Worm (Caenorhabditis elegans) whole organism, mixed stage, embryonic: ENCODE data around the gene morc-1.

Source experiments
- M03D4.4 ChIP-seq: sonication (generic microtip); optimal IDR thresholded peaks from 2 replicates; lab custom pipeline; 2017; ENCODE audit warnings: mild to moderate bottlenecking, missing genetic modification characterization, missing compliant biosample characterization
- blmp-1 ChIP-seq: fragments of 150-350 bp; optimal IDR thresholded peaks from 2 replicates; lab custom pipeline; 2014; ENCODE audit warnings: missing biosample characterization, missing genetic modification characterization
- ceh-39 ChIP-seq: fragments of 150-350 bp; optimal IDR thresholded peaks from 2 replicates; lab custom pipeline; 2014; ENCODE audit warnings: missing biosample characterization, missing genetic modification characterization
- ceh-43 ChIP-seq: fragments of 200-800 bp; sonication (Bioruptor generic); optimal IDR thresholded peaks from 2 replicates; lab custom pipeline; 2018; ENCODE audit warnings: mild to moderate bottlenecking, missing genetic modification characterization, moderate library complexity, missing compliant biosample characterization
- ces-1 ChIP-seq: fragments of 150-350 bp; optimal IDR thresholded peaks from 2 replicates; lab custom pipeline; 2014; ENCODE audit warnings: missing biosample characterization, missing genetic modification reagents, missing genetic modification characterization
- drap-1 ChIP-seq: fragments of 200-800 bp; sonication (Bioruptor generic); optimal IDR thresholded peaks from 3 replicates; lab custom pipeline; 2018; ENCODE audit warnings: mild to moderate bottlenecking, missing genetic modification characterization, missing compliant biosample characterization
- elt-1 ChIP-seq: sonication (generic microtip); optimal IDR thresholded peaks from 2 replicates; lab custom pipeline; 2017; ENCODE audit warnings: missing genetic modification characterization, mild to moderate bottlenecking, missing compliant biosample characterization, antibody characterized with exemption, moderate library complexity, borderline replicate concordance; ENCODE audit not compliant: insufficient read depth
- flh-1 ChIP-seq: fragments of 200-800 bp; sonication (Bioruptor generic); optimal IDR thresholded peaks from 2 replicates; lab custom pipeline; 2018; ENCODE audit warnings: mild to moderate bottlenecking, missing genetic modification characterization, moderate library complexity, missing compliant biosample characterization
- ham-2 ChIP-seq: fragments of 200-800 bp; sonication (Bioruptor generic); optimal IDR thresholded peaks from 2 replicates; lab custom pipeline; 2018; ENCODE audit warnings: mild to moderate bottlenecking, missing genetic modification characterization, missing compliant biosample characterization
- lsy-2 ChIP-seq: fragments of 150-350 bp; optimal IDR thresholded peaks from 2 replicates; lab custom pipeline; 2014; ENCODE audit warnings: missing biosample characterization, missing genetic modification characterization
- nhr-2 ChIP-seq: fragments of 150-350 bp; optimal IDR thresholded peaks from 2 replicates; lab custom pipeline; 2014; ENCODE audit warnings: missing biosample characterization, missing genetic modification characterization
- nhr-237 ChIP-seq: fragments of 150-350 bp; optimal IDR thresholded peaks from 2 replicates; lab custom pipeline; 2014; ENCODE audit warnings: missing biosample characterization, missing genetic modification characterization
- sem-2 ChIP-seq: fragments of 200-800 bp; sonication (Bioruptor generic); optimal IDR thresholded peaks from 2 replicates; lab custom pipeline; 2018; ENCODE audit warnings: mild to moderate bottlenecking, missing genetic modification characterization, missing compliant biosample characterization
- snpc-4 ChIP-seq: fragments of 150-350 bp; optimal IDR thresholded peaks from 2 replicates; lab custom pipeline; 2014; ENCODE audit warnings: missing biosample characterization, missing genetic modification characterization
- sptf-1 ChIP-seq: sonication (generic microtip); optimal IDR thresholded peaks from 2 replicates; lab custom pipeline; 2017; ENCODE audit warnings: mild to moderate bottlenecking, missing genetic modification characterization, moderate library complexity, missing compliant biosample characterization
- tbx-8 ChIP-seq: fragments of 200-800 bp; sonication (Bioruptor generic); optimal IDR thresholded peaks from 2 replicates; lab custom pipeline; 2018; ENCODE audit warnings: mild to moderate bottlenecking, missing genetic modification characterization, moderate library complexity, missing compliant biosample characterization
- unc-39 ChIP-seq: fragments of 150-350 bp; optimal IDR thresholded peaks from 2 replicates; lab custom pipeline; 2014; ENCODE audit warnings: missing biosample characterization, missing genetic modification characterization
- zip-8 ChIP-seq: fragments of 150-350 bp; optimal IDR thresholded peaks from 2 replicates; lab custom pipeline; 2014; ENCODE audit warnings: missing biosample characterization, missing genetic modification characterization

Gene morc-1

DNA sequence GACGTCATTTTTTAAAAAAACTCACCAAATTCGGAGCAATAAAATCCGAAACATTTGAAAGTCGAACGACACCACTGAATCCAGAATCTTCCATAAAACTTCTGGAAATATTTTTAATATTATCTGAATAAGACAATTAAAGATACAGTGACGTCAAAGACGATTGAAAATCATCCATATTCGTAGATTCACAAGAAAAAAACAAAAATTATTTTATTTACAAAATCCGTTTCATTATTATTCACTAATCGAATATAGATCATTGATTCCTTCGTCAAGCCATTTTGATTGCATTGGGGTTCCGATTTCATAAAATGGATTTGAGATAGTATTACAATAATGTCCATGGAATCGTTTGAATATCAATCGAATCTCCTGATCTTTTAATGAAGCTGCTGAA is 48.0 kb downstream of the morc-1 start, which contains the start of gene oxy-4:
oxy-4 (minus strand) TSS at position 101 of the 400 bp plus-strand sequence.
- TF ChIP-seq ceh-39: no peak
- no peak for TF ChIP-seq M03D4.4
- no peak for TF ChIP-seq zip-8 (tag; lab: Kevin White, UChicago)

DNA sequence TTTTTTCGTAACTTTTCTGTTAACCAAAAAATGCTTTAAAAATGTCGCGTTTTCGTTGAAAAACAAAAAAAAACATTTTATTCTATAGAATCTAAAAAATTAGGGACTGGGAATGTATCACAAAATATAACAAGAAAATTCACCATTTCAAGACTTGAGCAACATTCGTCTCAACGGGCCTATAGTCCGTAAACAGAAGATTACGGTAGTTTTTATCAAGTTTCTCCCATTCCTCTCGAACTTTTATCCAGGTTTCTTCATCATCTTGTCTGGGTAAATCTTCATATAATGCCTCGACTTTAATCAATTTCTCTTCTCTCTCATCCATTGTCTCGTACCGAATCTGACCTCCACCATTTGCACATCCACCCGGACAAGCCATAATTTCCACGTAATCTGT is 51.3 kb downstream of the morc-1 start:
- TF ChIP-seq flh-1 (no peak), unc-39 (tag; lab: Kevin White, UChicago) (no peak), ces-1 (no peak), sptf-1 (tag; lab: Kevin White, UChicago) (no peak), ham-2 (GFP tag; lab: Kevin White, UChicago) (no peak), sem-2 (GFP tag; lab: Kevin White, UChicago) (no peak), ceh-43 (GFP tag; lab: Kevin White, UChicago) (no peak), blmp-1 (tag; lab: Kevin White, UChicago) (no peak), nhr-2 (tag; lab: Kevin White, UChicago) (no peak), nhr-237 (tag; lab: Kevin White, UChicago) (no peak), ceh-39 (no peak), snpc-4 (tag; lab: Kevin White, UChicago) (no peak), lsy-2 (tag; lab: Kevin White, UChicago) (no peak), tbx-8 (GFP tag; lab: Kevin White, UChicago) (no peak), elt-1 (tag; lab: Kevin White, UChicago) (no peak), drap-1 (GFP tag; lab: Kevin White, UChicago) (no peak)
